Fruit fly (Drosophila melanogaster) whole organism, prepupa: Measurements from ENCODE around the gene CG43935.

Source experiments
- Blimp-1 ChIP-seq: fragments of 200-800 bp; sonication (Bioruptor generic); optimal IDR thresholded peaks from 3 replicates; lab custom pipeline; 2017; ENCODE audit warnings: missing biosample characterization, missing genetic modification characterization, mild to moderate bottlenecking, moderate library complexity, missing genetic modification reagents
- CG10631 ChIP-seq: fragments of 200-800 bp; sonication (Bioruptor generic); optimal IDR thresholded peaks from 2 replicates; lab custom pipeline; 2016; ENCODE audit warnings: missing biosample characterization, missing genetic modification characterization
- CG11294 ChIP-seq: fragments of 200-800 bp; sonication (Bioruptor generic); IDR thresholded peaks from 2 replicates; pipeline ENCODE4 v1.3.6; 2022; ENCODE audit warnings: missing biosample characterization, missing genetic modification characterization
- CG15336 ChIP-seq: fragments of 200-800 bp; sonication (Bioruptor generic); IDR thresholded peaks from 2 replicates; pipeline ENCODE4 v1.3.6; 2022; ENCODE audit warnings: missing biosample characterization, missing genetic modification characterization
- CG1621 ChIP-seq: fragments of 200-800 bp; sonication (Bioruptor generic); optimal IDR thresholded peaks from 3 replicates; lab custom pipeline; 2018; ENCODE audit warnings: missing biosample characterization, mild to moderate bottlenecking, missing genetic modification characterization
- CG16779 ChIP-seq: fragments of 200-800 bp; sonication (Bioruptor generic); optimal IDR thresholded peaks from 3 replicates; lab custom pipeline; 2017; ENCODE audit warnings: missing biosample characterization, mild to moderate bottlenecking, missing genetic modification characterization
- CG3032 ChIP-seq: fragments of 200-800 bp; optimal IDR thresholded peaks from 2 replicates; lab custom pipeline; 2019; ENCODE audit warnings: missing biosample characterization, mild to moderate bottlenecking, missing genetic modification characterization, moderate library complexity
- CG31627 ChIP-seq: fragments of 200-800 bp; sonication (Bioruptor generic); optimal IDR thresholded peaks from 3 replicates; lab custom pipeline; 2016; ENCODE audit warnings: missing biosample characterization, missing genetic modification characterization
- CG32006 ChIP-seq: fragments of 200-800 bp; sonication (Bioruptor generic); optimal IDR thresholded peaks from 3 replicates; lab custom pipeline; 2017; ENCODE audit warnings: missing biosample characterization, mild to moderate bottlenecking, missing genetic modification characterization
- CG34406 ChIP-seq: fragments of 200-800 bp; sonication (Bioruptor generic); optimal IDR thresholded peaks from 3 replicates; lab custom pipeline; 2016; ENCODE audit warnings: missing biosample characterization, missing genetic modification characterization
- CG3919 ChIP-seq: fragments of 200-800 bp; sonication (Bioruptor generic); optimal IDR thresholded peaks from 3 replicates; lab custom pipeline; 2016; ENCODE audit warnings: missing biosample characterization, missing genetic modification characterization
- CG4318 ChIP-seq: fragments of 200-800 bp; sonication (Bioruptor generic); optimal IDR thresholded peaks from 3 replicates; lab custom pipeline; 2017; ENCODE audit warnings: missing biosample characterization, mild to moderate bottlenecking, missing genetic modification characterization
- CG6276 ChIP-seq: fragments of 200-800 bp; sonication (Bioruptor generic); optimal IDR thresholded peaks from 2 replicates; lab custom pipeline; 2017; ENCODE audit warnings: missing biosample characterization, mild to moderate bottlenecking, missing genetic modification characterization
- CG6792 ChIP-seq: fragments of 200-800 bp; sonication (Bioruptor generic); optimal IDR thresholded peaks from 3 replicates; lab custom pipeline; 2016; ENCODE audit warnings: missing biosample characterization, missing genetic modification characterization
- CG6808 ChIP-seq: fragments of 200-800 bp; sonication (Bioruptor generic); optimal IDR thresholded peaks from 3 replicates; lab custom pipeline; 2017; ENCODE audit warnings: missing biosample characterization, missing genetic modification characterization, mild to moderate bottlenecking, moderate library complexity, missing genetic modification reagents
- CG6854 ChIP-seq: fragments of 200-800 bp; sonication (Bioruptor generic); optimal IDR thresholded peaks from 2 replicates; lab custom pipeline; 2017; ENCODE audit warnings: missing biosample characterization, mild to moderate bottlenecking, missing genetic modification characterization
- CG8119 ChIP-seq: fragments of 200-800 bp; sonication (Bioruptor generic); IDR thresholded peaks from 3 replicates; pipeline ENCODE4 v1.3.6; 2022; ENCODE audit warnings: missing biosample characterization, missing genetic modification characterization
- CG8319 ChIP-seq: fragments of 200-800 bp; sonication (Bioruptor generic); optimal IDR thresholded peaks from 3 replicates; lab custom pipeline; 2016; ENCODE audit warnings: missing biosample characterization, missing genetic modification characterization
- Eip75B ChIP-seq: fragments of 200-800 bp; sonication (Bioruptor generic); optimal IDR thresholded peaks from 3 replicates; lab custom pipeline; 2016; ENCODE audit warnings: missing biosample characterization, missing genetic modification characterization
- Eip78C ChIP-seq: fragments of 200-800 bp; sonication (Bioruptor generic); peaks from one replicate; lab custom pipeline; 2016; ENCODE audit warnings: missing biosample characterization, missing genetic modification characterization
- Eip93F ChIP-seq: fragments of 200-800 bp; sonication (Bioruptor generic); optimal IDR thresholded peaks from 2 replicates; lab custom pipeline; 2016; ENCODE audit warnings: missing biosample characterization, mild to moderate bottlenecking, missing genetic modification characterization
- Ets96B ChIP-seq: fragments of 200-800 bp; optimal IDR thresholded peaks from 2 replicates; lab custom pipeline; 2019; ENCODE audit warnings: missing biosample characterization, mild to moderate bottlenecking, missing genetic modification characterization, moderate library complexity
- Gug ChIP-seq: fragments of 200-800 bp; sonication (Bioruptor generic); IDR thresholded peaks from 2 replicates; pipeline ENCODE4 v1.3.6; 2022; ENCODE audit warnings: missing biosample characterization, missing genetic modification characterization
- Hr38 ChIP-seq: sonication (Bioruptor generic); optimal IDR thresholded peaks from 2 replicates; lab custom pipeline; 2016; ENCODE audit warnings: missing biosample characterization, missing genetic modification characterization
- Hr39 ChIP-seq: fragments of 200-800 bp; sonication (Bioruptor generic); optimal IDR thresholded peaks from 2 replicates; lab custom pipeline; 2016; ENCODE audit warnings: missing biosample characterization, missing genetic modification characterization
- Hr4 ChIP-seq: fragments of 200-800 bp; sonication (Bioruptor generic); optimal IDR thresholded peaks from 3 replicates; lab custom pipeline; 2016; ENCODE audit warnings: missing biosample characterization, missing genetic modification characterization
- Lpt ChIP-seq: fragments of 200-800 bp; sonication (Bioruptor generic); optimal IDR thresholded peaks from 3 replicates; lab custom pipeline; 2016; ENCODE audit warnings: missing biosample characterization, missing genetic modification characterization
- Sox102F ChIP-seq: fragments of 200-800 bp; sonication (Bioruptor generic); optimal IDR thresholded peaks from 2 replicates; lab custom pipeline; 2016; ENCODE audit warnings: missing biosample characterization, mild to moderate bottlenecking, missing genetic modification characterization
- Sox14 ChIP-seq: fragments of 200-800 bp; sonication (Bioruptor generic); optimal IDR thresholded peaks from 3 replicates; lab custom pipeline; 2016; ENCODE audit warnings: missing biosample characterization, missing genetic modification characterization
- Sox15 ChIP-seq: fragments of 200-800 bp; sonication (Bioruptor generic); optimal IDR thresholded peaks from 3 replicates; lab custom pipeline; 2016; ENCODE audit warnings: missing biosample characterization, missing genetic modification characterization
- achi ChIP-seq: fragments of 200-800 bp; sonication (Bioruptor generic); optimal IDR thresholded peaks from 3 replicates; lab custom pipeline; 2016; ENCODE audit warnings: missing biosample characterization, missing genetic modification characterization
- acj6 ChIP-seq: fragments of 200-800 bp; sonication (Bioruptor generic); optimal IDR thresholded peaks from 3 replicates; lab custom pipeline; 2016; ENCODE audit warnings: missing biosample characterization, missing genetic modification characterization
- cyc ChIP-seq: fragments of 200-800 bp; sonication (Bioruptor generic); optimal IDR thresholded peaks from 3 replicates; lab custom pipeline; 2016; ENCODE audit warnings: missing biosample characterization, missing genetic modification characterization
- dac ChIP-seq: fragments of 200-800 bp; sonication (Bioruptor generic); optimal IDR thresholded peaks from 2 replicates; lab custom pipeline; 2017; ENCODE audit warnings: missing biosample characterization, mild to moderate bottlenecking, missing genetic modification characterization
- dsx ChIP-seq: fragments of 200-800 bp; optimal IDR thresholded peaks from 3 replicates; lab custom pipeline; 2019; ENCODE audit warnings: missing biosample characterization, mild to moderate bottlenecking, missing genetic modification characterization, moderate library complexity; ENCODE audit not compliant: poor library complexity, severe bottlenecking
- esn ChIP-seq: fragments of 200-800 bp; sonication (Bioruptor generic); optimal IDR thresholded peaks from 2 replicates; lab custom pipeline; 2016; ENCODE audit warnings: missing biosample characterization, mild to moderate bottlenecking, missing genetic modification characterization, moderate library complexity
- fd59A ChIP-seq: fragments of 200-800 bp; sonication (Bioruptor generic); optimal IDR thresholded peaks from 2 replicates; lab custom pipeline; 2017; ENCODE audit warnings: missing biosample characterization, mild to moderate bottlenecking, missing genetic modification characterization, missing genetic modification reagents
- fd85E ChIP-seq: fragments of 200-800 bp; sonication (Bioruptor generic); optimal IDR thresholded peaks from 3 replicates; lab custom pipeline; 2016; ENCODE audit warnings: missing biosample characterization, missing genetic modification characterization
- fkh ChIP-seq: fragments of 200-800 bp; sonication (Bioruptor generic); optimal IDR thresholded peaks from 3 replicates; lab custom pipeline; 2017; ENCODE audit warnings: missing biosample characterization, mild to moderate bottlenecking, missing genetic modification characterization, moderate library complexity
- net ChIP-seq: fragments of 200-800 bp; sonication (Bioruptor generic); optimal IDR thresholded peaks from 3 replicates; lab custom pipeline; 2016; ENCODE audit warnings: missing biosample characterization, missing genetic modification characterization
- pdm3 ChIP-seq: fragments of 200-800 bp; sonication (Bioruptor generic); optimal IDR thresholded peaks from 3 replicates; lab custom pipeline; 2016; ENCODE audit warnings: missing biosample characterization, missing genetic modification characterization
- salr ChIP-seq, 2 experiments: fragments of 200-800 bp; sonication (Bioruptor generic); optimal IDR thresholded peaks; 3 replicates each; lab custom pipeline; 2016 to 2018; ENCODE audit warnings: missing biosample characterization in 2 of 2, missing genetic modification characterization in 2 of 2, mild to moderate bottlenecking in 1 of 2
- spab ChIP-seq: fragments of 200-800 bp; sonication (Bioruptor generic); optimal IDR thresholded peaks from 2 replicates; lab custom pipeline; 2017; ENCODE audit warnings: missing biosample characterization, mild to moderate bottlenecking, missing genetic modification characterization, missing genetic modification reagents
- svp ChIP-seq: fragments of 200-800 bp; sonication (Bioruptor generic); peaks from one replicate; lab custom pipeline; 2016; ENCODE audit warnings: missing biosample characterization, missing genetic modification characterization
- topi ChIP-seq: fragments of 200-800 bp; sonication (Bioruptor generic); optimal IDR thresholded peaks from 3 replicates; lab custom pipeline; 2016; ENCODE audit warnings: missing biosample characterization, missing genetic modification characterization
- vri ChIP-seq: fragments of 200-800 bp; sonication (Bioruptor generic); optimal IDR thresholded peaks from 3 replicates; lab custom pipeline; 2016; ENCODE audit warnings: missing biosample characterization, mild to moderate bottlenecking, missing genetic modification characterization

CG43935 gene

DNA sequence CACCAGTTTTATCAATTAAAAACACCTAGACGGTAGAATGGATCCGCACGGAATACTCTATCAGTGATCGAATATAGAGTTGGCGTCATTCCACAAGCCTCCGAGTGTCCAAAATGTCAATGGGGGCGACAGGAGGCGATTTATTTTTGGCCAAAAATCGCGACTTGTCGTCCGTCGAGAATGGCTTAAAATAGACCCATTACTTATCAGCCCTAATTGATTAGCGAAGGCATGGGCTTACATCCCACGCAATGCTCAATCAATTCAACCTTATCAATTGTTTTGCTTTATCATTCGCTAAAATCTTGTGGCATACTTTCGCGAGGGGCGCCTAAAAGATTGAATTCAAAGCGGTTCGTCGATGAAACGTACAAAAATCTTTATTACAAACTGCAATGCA is 42.9 kb downstream of the CG43935 start:
- no peak for TF ChIP-seq Sox15 (GFP tag; lab: Kevin White, UChicago)

DNA sequence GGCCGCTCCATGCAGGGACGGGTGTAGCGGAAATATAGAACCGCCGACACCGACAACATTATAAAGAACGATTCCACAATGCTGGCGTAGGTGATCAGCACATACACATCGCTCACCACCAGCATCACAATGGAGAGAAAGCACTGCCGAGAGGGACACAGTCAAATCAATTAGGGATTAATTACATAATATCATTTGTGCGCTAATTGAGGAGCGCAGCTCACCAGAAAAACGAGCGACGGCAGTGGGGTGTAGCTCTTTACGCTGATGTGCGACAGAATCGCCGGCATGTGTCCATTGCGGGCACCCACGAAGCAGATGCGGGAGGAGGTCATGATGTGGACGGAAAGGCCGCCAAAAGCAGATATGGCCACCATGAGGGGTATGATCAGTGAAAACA is 44.2 kb downstream of the CG43935 start:
- no peak for TF ChIP-seq Eip78C (GFP tag; lab: Kevin White, UChicago)
- TF ChIP-seq salr (GFP tag; optimal IDR thresholded peaks at IDR 0.05; lab: Kevin White, UChicago): no peak
- no peak for TF ChIP-seq esn (GFP tag; lab: Kevin White, UChicago)
- no peak for TF ChIP-seq dac (GFP tag; lab: Kevin White, UChicago)
- TF ChIP-seq Eip93F (GFP tag; lab: Kevin White, UChicago): no peak
- TF ChIP-seq svp (GFP tag; lab: Kevin White, UChicago): peak; percentile 65
- TF ChIP-seq vri (GFP tag; lab: Kevin White, UChicago): peak; percentile 14

DNA sequence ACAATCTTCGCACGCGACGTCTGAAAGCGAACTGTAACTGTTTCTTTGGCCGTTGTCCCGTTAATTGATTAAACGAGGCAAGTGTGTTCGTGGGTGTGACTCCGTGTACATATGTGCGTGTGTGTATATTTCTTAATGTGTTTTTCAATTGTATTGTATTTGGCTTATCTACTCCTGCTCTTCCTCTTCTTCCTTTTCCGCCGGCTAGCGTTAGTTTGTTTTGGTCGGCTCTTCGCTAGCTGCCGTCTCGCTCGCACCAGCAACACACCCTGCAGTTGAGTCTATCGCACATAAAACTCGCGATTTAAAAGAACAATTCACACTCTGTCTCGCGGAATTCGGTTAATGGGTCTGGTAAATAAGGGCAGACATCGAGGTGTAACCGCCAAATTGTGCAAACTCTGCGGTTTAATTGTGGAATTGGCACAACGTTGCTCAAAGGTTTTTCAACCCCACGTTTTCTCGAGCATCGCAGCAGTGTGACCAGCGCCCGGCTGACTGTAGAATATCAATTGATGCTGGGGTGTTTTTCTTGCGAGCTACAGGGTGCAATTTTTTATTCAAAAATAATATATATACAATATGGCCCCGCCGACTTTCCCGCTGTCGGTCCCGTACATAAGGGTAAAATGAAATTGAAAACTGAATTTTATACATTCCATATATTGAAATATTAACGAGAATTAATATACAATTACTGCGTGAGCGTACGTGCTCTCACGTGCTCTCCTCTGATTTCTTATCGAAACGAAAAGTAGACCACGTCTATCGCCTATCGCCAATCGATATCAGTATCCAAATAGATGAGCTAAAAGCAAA is 46.8 kb downstream of the CG43935 start, which contains the start of the genes gb and CG5815:
TSS of gene gb (minus strand) at position 487 of the 819 bp plus-strand sequence.
TSS of gene CG5815 (plus strand) at position 783 of the 819 bp plus-strand sequence.
- no peak for TF ChIP-seq fd85E (GFP tag; lab: Kevin White, UChicago)
- peak; percentile 80 for TF ChIP-seq CG6792 (GFP tag; lab: Kevin White, UChicago)
- TF ChIP-seq acj6 (GFP tag; lab: Kevin White, UChicago): peak; percentile 91
- TF ChIP-seq CG34406: peak; percentile 85
- peak; percentile 81 for TF ChIP-seq CG15336 (GFP tag; lab: Robert Waterston, UW)
- TF ChIP-seq CG3032 (tag; lab: Kevin White, UChicago): peak; percentile 86
- no peak for TF ChIP-seq CG16779 (tag; lab: Kevin White, UChicago)
- peak; percentile 89 for TF ChIP-seq topi (GFP tag; lab: Kevin White, UChicago)
- TF ChIP-seq Ets96B (tag; lab: Kevin White, UChicago): peak; percentile 87
- TF ChIP-seq Gug (GFP tag; lab: Robert Waterston, UW): peak; percentile 80
- peak; percentile 82 for TF ChIP-seq Lpt (GFP tag; lab: Kevin White, UChicago)
- TF ChIP-seq Blimp-1: peak; percentile 59
- peak; percentile 78 for TF ChIP-seq fd59A (GFP tag; lab: Kevin White, UChicago)
- peak; percentile 92 for TF ChIP-seq Eip93F (GFP tag; lab: Kevin White, UChicago)
- no peak for TF ChIP-seq Sox102F (GFP tag; lab: Kevin White, UChicago)
- TF ChIP-seq net (GFP tag; lab: Kevin White, UChicago): peak; percentile 86
- no peak for TF ChIP-seq Eip75B (GFP tag; lab: Kevin White, UChicago)
- no peak for TF ChIP-seq CG1621 (tag; lab: Kevin White, UChicago)
- TF ChIP-seq CG4318: peak; percentile 83
- TF ChIP-seq Hr4 (GFP tag; lab: Kevin White, UChicago): peak; percentile 92
- no peak for TF ChIP-seq pdm3
- TF ChIP-seq CG3919 (GFP tag; lab: Kevin White, UChicago): peak; percentile 90
- peak; percentile 91 for TF ChIP-seq esn (GFP tag; lab: Kevin White, UChicago)
- TF ChIP-seq Sox14 (GFP tag; lab: Kevin White, UChicago): peak; percentile 90
- TF ChIP-seq CG6854 (GFP tag; lab: Kevin White, UChicago): peak; percentile 65
- TF ChIP-seq achi: no peak
- TF ChIP-seq CG6276 (GFP tag; lab: Kevin White, UChicago): no peak
- TF ChIP-seq dsx (GFP tag; lab: Kevin White, UChicago): no peak
- peak; percentile 87 for TF ChIP-seq Hr39 (GFP tag; lab: Kevin White, UChicago)
- TF ChIP-seq CG10631 (GFP tag; lab: Kevin White, UChicago): no peak
- peak; percentile 84 for TF ChIP-seq CG8119 (GFP tag; lab: Robert Waterston, UW)
- peak; percentile 86 for TF ChIP-seq CG11294 (GFP tag; lab: Robert Waterston, UW)
- peak; percentile 85 for TF ChIP-seq CG8319 (GFP tag; lab: Kevin White, UChicago)
- peak; percentile 88 for TF ChIP-seq cyc (GFP tag; lab: Kevin White, UChicago)
- peak; percentile 84 for TF ChIP-seq Sox15 (GFP tag; lab: Kevin White, UChicago)
- TF ChIP-seq CG31627 (GFP tag; lab: Kevin White, UChicago): peak; percentile 87
- no peak for TF ChIP-seq spab (GFP tag; lab: Kevin White, UChicago)
- peak; percentile 91 for TF ChIP-seq CG32006 (GFP tag; lab: Kevin White, UChicago)
- TF ChIP-seq Eip78C (GFP tag; lab: Kevin White, UChicago): peak; percentile 96
- peak; percentile 77 for TF ChIP-seq fkh (GFP tag; lab: Kevin White, UChicago)
- no peak for TF ChIP-seq Hr38
- no peak for TF ChIP-seq CG6808 (GFP tag; lab: Kevin White, UChicago)
